Fruit fly (Drosophila melanogaster) whole organism, embryonic: ENCODE data around the gene eIF4G2.

Experiments used
- ATbp ChIP-seq: fragments of 200-800 bp; sonication (Bioruptor generic); optimal IDR thresholded peaks from 2 replicates; lab custom pipeline; 2017; ENCODE audit warnings: missing biosample characterization, mild to moderate bottlenecking, missing genetic modification characterization, missing genetic modification reagents
- Adf1 ChIP-seq: fragments of 200-800 bp; sonication (Bioruptor generic); IDR thresholded peaks from 2 replicates; pipeline ENCODE4 v1.3.6; 2022; ENCODE audit warnings: missing biosample characterization, missing genetic modification characterization
- Asciz ChIP-seq: fragments of 200-800 bp; sonication (Bioruptor generic); optimal IDR thresholded peaks from 2 replicates; lab custom pipeline; 2017; ENCODE audit warnings: missing biosample characterization, mild to moderate bottlenecking, missing genetic modification characterization, missing genetic modification reagents
- Bgb ChIP-seq: fragments of 200-800 bp; sonication (Bioruptor generic); IDR thresholded peaks from 2 replicates; pipeline ENCODE4 v1.3.6; 2022; ENCODE audit warnings: missing biosample characterization, missing genetic modification characterization; ENCODE audit not compliant: partially characterized antibody
- Blimp-1 ChIP-seq: fragments of 200-800 bp; sonication (Bioruptor generic); optimal IDR thresholded peaks from 3 replicates; lab custom pipeline; 2018; ENCODE audit warnings: missing biosample characterization, missing genetic modification characterization, mild to moderate bottlenecking, moderate library complexity, missing genetic modification reagents
- CG10321 ChIP-seq: fragments of 200-800 bp; sonication (Bioruptor generic); IDR thresholded peaks from 2 replicates; pipeline ENCODE4 v1.3.6; 2022; ENCODE audit warnings: missing biosample characterization, missing genetic modification characterization
- CG11398 ChIP-seq: fragments of 200-800 bp; sonication (Bioruptor generic); optimal IDR thresholded peaks from 2 replicates; lab custom pipeline; 2016; ENCODE audit warnings: missing biosample characterization, missing genetic modification characterization
- CG11695 ChIP-seq: fragments of 200-800 bp; sonication (Bioruptor generic); IDR thresholded peaks from 3 replicates; pipeline ENCODE4 v1.3.6; 2022; ENCODE audit warnings: missing biosample characterization, missing genetic modification characterization
- CG12391 ChIP-seq: fragments of 200-800 bp; sonication (Bioruptor generic); optimal IDR thresholded peaks from 3 replicates; lab custom pipeline; 2018; ENCODE audit warnings: missing biosample characterization, mild to moderate bottlenecking, missing genetic modification characterization, moderate library complexity
- CG12659 ChIP-seq: fragments of 200-800 bp; sonication (Bioruptor generic); optimal IDR thresholded peaks from 3 replicates; lab custom pipeline; 2017; ENCODE audit warnings: mild to moderate bottlenecking, missing biosample characterization, missing genetic modification reagents, missing genetic modification characterization
- CG14050 ChIP-seq: fragments of 200-800 bp; sonication (Bioruptor generic); IDR thresholded peaks from 3 replicates; pipeline ENCODE4 v1.3.6; 2022; ENCODE audit warnings: missing biosample characterization, missing genetic modification characterization
- CG16813 ChIP-seq: fragments of 200-800 bp; sonication (Bioruptor generic); IDR thresholded peaks from 3 replicates; pipeline ENCODE4 v1.3.6; 2022; ENCODE audit warnings: missing biosample characterization, missing genetic modification characterization; ENCODE audit not compliant: partially characterized antibody
- CG8089 ChIP-seq: fragments of 200-800 bp; sonication (Bioruptor generic); optimal IDR thresholded peaks from 3 replicates; lab custom pipeline; 2016; ENCODE audit warnings: missing biosample characterization, missing genetic modification characterization
- CG9609 ChIP-seq: fragments of 200-800 bp; sonication (Bioruptor generic); optimal IDR thresholded peaks from 3 replicates; lab custom pipeline; 2016; ENCODE audit warnings: missing biosample characterization, missing genetic modification characterization
- Drgx ChIP-seq: fragments of 200-800 bp; sonication (Bioruptor generic); IDR thresholded peaks from 2 replicates; pipeline ENCODE4 v1.3.6; 2022; ENCODE audit warnings: missing biosample characterization, missing genetic modification characterization
- E2f1 ChIP-seq: fragments of 200-800 bp; sonication (Bioruptor generic); IDR thresholded peaks from 2 replicates; pipeline ENCODE4 v1.3.6; 2022; ENCODE audit warnings: missing biosample characterization, missing genetic modification characterization
- E2f2 ChIP-seq: fragments of 200-800 bp; sonication (Bioruptor generic); IDR thresholded peaks from 2 replicates; pipeline ENCODE4 v1.3.6; 2022; ENCODE audit warnings: missing biosample characterization, missing genetic modification characterization
- Ets97D ChIP-seq: fragments of 200-800 bp; sonication (Bioruptor generic); optimal IDR thresholded peaks from 3 replicates; lab custom pipeline; 2016; ENCODE audit warnings: missing biosample characterization, missing genetic modification characterization
- HLHmδ ChIP-seq: fragments of 200-800 bp; sonication (Bioruptor generic); optimal IDR thresholded peaks from 2 replicates; lab custom pipeline; 2018; ENCODE audit warnings: missing biosample characterization, mild to moderate bottlenecking, missing genetic modification characterization, moderate library complexity
- Mes4 ChIP-seq: fragments of 200-800 bp; sonication (Bioruptor generic); optimal IDR thresholded peaks from 2 replicates; lab custom pipeline; 2016; ENCODE audit warnings: missing biosample characterization, missing genetic modification characterization
- NC2β ChIP-seq: fragments of 200-800 bp; sonication (Bioruptor generic); optimal IDR thresholded peaks from 2 replicates; lab custom pipeline; 2016; ENCODE audit warnings: missing biosample characterization, missing genetic modification characterization
- NK7.1 ChIP-seq: fragments of 200-800 bp; sonication (Bioruptor generic); optimal IDR thresholded peaks from 3 replicates; lab custom pipeline; 2016; ENCODE audit warnings: missing biosample characterization, missing genetic modification characterization
- Pdp1 ChIP-seq, 2 experiments: fragments of 200-800 bp; sonication (Bioruptor generic); optimal IDR thresholded peaks; 3 replicates each; lab custom pipeline; 2016; ENCODE audit warnings: missing biosample characterization in 2 of 2, missing genetic modification characterization in 2 of 2, mild to moderate bottlenecking in 1 of 2, moderate library complexity in 1 of 2
- Spps ChIP-seq: fragments of 200-800 bp; sonication (Bioruptor generic); optimal IDR thresholded peaks from 2 replicates; lab custom pipeline; 2018; ENCODE audit warnings: missing biosample characterization, mild to moderate bottlenecking, missing genetic modification characterization
- Trl ChIP-seq, 3 experiments: fragments of >200 bp in 2 of 3; fragments of 200-800 bp in 1 of 3; sonication (Bioruptor generic) in 1 of 3; optimal IDR thresholded peaks; 2 replicates in 1 of 3; 3 replicates in 2 of 3; lab custom pipeline; 2016 to 2017; ENCODE audit warnings: missing biosample characterization in 1 of 3, missing genetic modification characterization in 1 of 3
- Usf ChIP-seq: fragments of 200-800 bp; sonication (Bioruptor generic); optimal IDR thresholded peaks from 2 replicates; lab custom pipeline; 2017; ENCODE audit warnings: missing genotype, missing biosample characterization, missing genetic modification characterization
- Xbp1 ChIP-seq: fragments of 200-800 bp; sonication (Bioruptor generic); optimal IDR thresholded peaks from 3 replicates; lab custom pipeline; 2016; ENCODE audit warnings: missing biosample characterization, mild to moderate bottlenecking, missing genetic modification characterization
- az2 ChIP-seq: fragments of 200-800 bp; sonication (Bioruptor generic); optimal IDR thresholded peaks from 3 replicates; lab custom pipeline; 2016; ENCODE audit warnings: missing biosample characterization, missing genetic modification characterization
- bbx ChIP-seq: fragments of 200-800 bp; sonication (Bioruptor generic); IDR thresholded peaks from 2 replicates; pipeline ENCODE4 v1.3.6; 2022; ENCODE audit warnings: missing biosample characterization, missing genetic modification characterization; ENCODE audit not compliant: partially characterized antibody
- fd64A ChIP-seq: fragments of 200-800 bp; sonication (Bioruptor generic); optimal IDR thresholded peaks from 3 replicates; lab custom pipeline; 2018; ENCODE audit warnings: missing biosample characterization, mild to moderate bottlenecking, missing genetic modification characterization
- kni ChIP-seq: fragments of 200-800 bp; sonication (Bioruptor generic); optimal IDR thresholded peaks from 3 replicates; lab custom pipeline; 2017; ENCODE audit warnings: mild to moderate bottlenecking, missing biosample characterization, missing genetic modification reagents, missing genetic modification characterization
- knrl ChIP-seq: fragments of 200-800 bp; sonication (Bioruptor generic); IDR thresholded peaks from 3 replicates; pipeline ENCODE4 v1.3.6; 2022; ENCODE audit warnings: missing biosample characterization, missing genetic modification characterization; ENCODE audit not compliant: partially characterized antibody
- lab ChIP-seq: fragments of 200-800 bp; sonication (Bioruptor generic); optimal IDR thresholded peaks from 3 replicates; lab custom pipeline; 2017; ENCODE audit warnings: missing biosample characterization, missing genetic modification characterization, mild to moderate bottlenecking, moderate library complexity, missing genetic modification reagents
- luna ChIP-seq: fragments of 200-800 bp; sonication (Bioruptor generic); optimal IDR thresholded peaks from 2 replicates; lab custom pipeline; 2016; ENCODE audit warnings: missing biosample characterization, missing genetic modification characterization
- nerfin-2 ChIP-seq: fragments of 200-800 bp; sonication (Bioruptor generic); IDR thresholded peaks from 2 replicates; pipeline ENCODE4 v1.3.6; 2022; ENCODE audit warnings: missing biosample characterization, missing genetic modification characterization; ENCODE audit not compliant: partially characterized antibody
- nom ChIP-seq: fragments of 200-800 bp; sonication (Bioruptor generic); optimal IDR thresholded peaks from 2 replicates; lab custom pipeline; 2017; ENCODE audit warnings: missing biosample characterization, missing genetic modification characterization, mild to moderate bottlenecking, moderate library complexity, missing genetic modification reagents
- oc ChIP-seq: fragments of 200-800 bp; sonication (Bioruptor generic); optimal IDR thresholded peaks from 2 replicates; lab custom pipeline; 2018; ENCODE audit warnings: missing biosample characterization, mild to moderate bottlenecking, missing genetic modification characterization, moderate library complexity
- prd ChIP-seq, 3 experiments: fragments of >200 bp in 2 of 3; fragments of 200-800 bp in 1 of 3; sonication (Bioruptor generic) in 1 of 3; optimal IDR thresholded peaks in 2 of 3; IDR thresholded peaks in 1 of 3; 2 replicates in 2 of 3; 3 replicates in 1 of 3; pipeline versions ENCODE4 v1.3.6 to Lab custom; 2017 to 2022; ENCODE audit warnings: missing biosample characterization in 1 of 3, missing genetic modification characterization in 1 of 3
- pum ChIP-seq: fragments of 200-800 bp; sonication (Bioruptor generic); optimal IDR thresholded peaks from 2 replicates; lab custom pipeline; 2016; ENCODE audit warnings: missing biosample characterization, missing genetic modification characterization
- slp2 ChIP-seq: fragments of 200-800 bp; sonication (Bioruptor generic); optimal IDR thresholded peaks from 2 replicates; lab custom pipeline; 2016; ENCODE audit warnings: missing biosample characterization, missing genetic modification characterization
- sob ChIP-seq: fragments of 200-800 bp; sonication (Bioruptor generic); IDR thresholded peaks from 2 replicates; pipeline ENCODE4 v1.3.6; 2022; ENCODE audit warnings: missing biosample characterization, missing genetic modification characterization
- sqz ChIP-seq: fragments of 200-800 bp; sonication (Bioruptor generic); optimal IDR thresholded peaks from 3 replicates; lab custom pipeline; 2018; ENCODE audit warnings: missing biosample characterization, mild to moderate bottlenecking, missing genetic modification characterization
- stwl ChIP-seq: fragments of 200-800 bp; sonication (Bioruptor generic); optimal IDR thresholded peaks from 3 replicates; lab custom pipeline; 2018; ENCODE audit warnings: missing biosample characterization, mild to moderate bottlenecking, missing genetic modification characterization, moderate library complexity
- tgo ChIP-seq: fragments of 200-800 bp; sonication (Bioruptor generic); IDR thresholded peaks from 3 replicates; pipeline ENCODE4 v1.3.6; 2022; ENCODE audit warnings: missing biosample characterization, missing genetic modification characterization
- toy ChIP-seq: fragments of 200-800 bp; sonication (Bioruptor generic); IDR thresholded peaks from 2 replicates; pipeline ENCODE4 v1.3.6; 2022; ENCODE audit warnings: missing biosample characterization, missing genetic modification characterization
- unpg ChIP-seq: fragments of 200-800 bp; sonication (Bioruptor generic); optimal IDR thresholded peaks from 3 replicates; lab custom pipeline; 2018; ENCODE audit warnings: missing biosample characterization, mild to moderate bottlenecking, missing genetic modification characterization, moderate library complexity
- vnd ChIP-seq: fragments of 200-800 bp; sonication (Bioruptor generic); IDR thresholded peaks from 3 replicates; pipeline ENCODE4 v1.3.6; 2022; ENCODE audit warnings: missing biosample characterization, missing genetic modification characterization; ENCODE audit not compliant: partially characterized antibody
- zen2 ChIP-seq: fragments of 200-800 bp; sonication (Bioruptor generic); IDR thresholded peaks from 3 replicates; pipeline ENCODE4 v1.3.6; 2022; ENCODE audit warnings: missing biosample characterization, missing genetic modification characterization; ENCODE audit not compliant: partially characterized antibody

The eIF4G2 gene

dm6 chr3R:23818879-23819408 lies at the start of gene eIF4G2, which contains the start of gene CG33111:
Gene eIF4G2, minus strand, starts transcription at chr3R:23819237.
Gene CG33111, minus strand, starts transcription at chr3R:23819237.
- TF ChIP-seq Trl (optimal IDR thresholded peaks at IDR 0.05; lab: Kevin White, UChicago) = peak in 1 of 2 experiments; percentile 59
- peak; percentile 1 for TF ChIP-seq Trl (GFP tag; optimal IDR thresholded peaks at IDR 0.05; lab: Kevin White, UChicago)
- TF ChIP-seq Asciz (GFP tag; lab: Kevin White, UChicago) = peak; percentile 43
- peak; percentile 55 for TF ChIP-seq kni (GFP tag; lab: Kevin White, UChicago)
- TF ChIP-seq CG8089 (GFP tag; lab: Kevin White, UChicago) = peak; percentile 34
- TF ChIP-seq CG12391 (tag; lab: Kevin White, UChicago) = peak; percentile 50
- TF ChIP-seq Ets97D (GFP tag; lab: Kevin White, UChicago) = peak; percentile 90
- TF ChIP-seq az2 = no peak
- TF ChIP-seq Drgx (GFP tag; lab: Robert Waterston, UW) = no peak; the same call in 1 of the 2 replicates
- TF ChIP-seq stwl (tag; lab: Kevin White, UChicago) = peak; percentile 45
- TF ChIP-seq Xbp1 (GFP tag; lab: Kevin White, UChicago) = peak; percentile 40
- TF ChIP-seq Bgb = peak; percentile 89
- peak; percentile 70; the same call in 2 of the 3 replicates for TF ChIP-seq zen2
- peak; percentile 83 for TF ChIP-seq CG10321
- TF ChIP-seq tgo = no peak
- TF ChIP-seq NK7.1 = no peak
- peak; percentile 50 for TF ChIP-seq NC2β (GFP tag; lab: Kevin White, UChicago)
- no peak for TF ChIP-seq CG11398 (GFP tag; lab: Kevin White, UChicago)
- peak; percentile 84 for TF ChIP-seq bbx (GFP tag; lab: Robert Waterston, UW)
- no peak for TF ChIP-seq lab (GFP tag; lab: Kevin White, UChicago)
- TF ChIP-seq nom (GFP tag; lab: Kevin White, UChicago) = peak; percentile 67
- TF ChIP-seq vnd (GFP tag; lab: Robert Waterston, UW) = peak; percentile 73
- TF ChIP-seq Mes4 (GFP tag; lab: Kevin White, UChicago) = peak; percentile 36
- TF ChIP-seq nerfin-2 (GFP tag; lab: Robert Waterston, UW) = peak; percentile 57
- TF ChIP-seq slp2 = no peak
- peak; percentile 28 for TF ChIP-seq HLHmδ
- TF ChIP-seq ATbp (GFP tag; lab: Kevin White, UChicago) = peak; percentile 18
- 0 out of 2 replicates have a peak, but pooled peaks have one; percentile 13 for TF ChIP-seq sob
- TF ChIP-seq CG16813 (GFP tag; lab: Robert Waterston, UW) = peak; percentile 85
- peak; percentile 21 for TF ChIP-seq Blimp-1 (GFP tag; lab: Kevin White, UChicago)
- peak; percentile 68 for TF ChIP-seq CG12659 (GFP tag; lab: Kevin White, UChicago)
- TF ChIP-seq CG9609 (GFP tag; lab: Kevin White, UChicago) = peak; percentile 36
- TF ChIP-seq Pdp1 (GFP tag; optimal IDR thresholded peaks at IDR 0.05; lab: Kevin White, UChicago) = peak; percentile 12 to 75
- peak; percentile 97 for TF ChIP-seq E2f2 (GFP tag; lab: Robert Waterston, UW)
- peak; percentile 18 for TF ChIP-seq pum (GFP tag; lab: Kevin White, UChicago)
- peak; percentile 53 for TF ChIP-seq Adf1
- no peak for TF ChIP-seq E2f1
- TF ChIP-seq toy (GFP tag; lab: Robert Waterston, UW) = no peak
- no peak for TF ChIP-seq fd64A (GFP tag; lab: Kevin White, UChicago)
- TF ChIP-seq Spps (tag; lab: Kevin White, UChicago) = no peak
- no peak for TF ChIP-seq unpg
- TF ChIP-seq sqz (GFP tag; lab: Kevin White, UChicago) = peak; percentile 91
- no peak for TF ChIP-seq CG14050
- TF ChIP-seq prd (optimal IDR thresholded peaks at IDR 0.05; lab: Kevin White, UChicago) = no peak
- 0 out of 3 replicates have a peak, but pooled peaks have one; percentile 11 for TF ChIP-seq prd (GFP tag; IDR thresholded peaks at IDR 0.05; lab: Robert Waterston, UW)
- TF ChIP-seq Usf (GFP tag; lab: Kevin White, UChicago) = no peak
- 0 out of 3 replicates have a peak, but pooled peaks have one; percentile 12 for TF ChIP-seq CG11695
- TF ChIP-seq luna (GFP tag; lab: Kevin White, UChicago) = no peak
- TF ChIP-seq oc (tag; lab: Kevin White, UChicago) = no peak
- TF ChIP-seq knrl (GFP tag; lab: Robert Waterston, UW) = peak; percentile 85
